Worm (Caenorhabditis elegans) whole organism, midembryonic: Measurements from ENCODE around the gene srh-268.

ENCODE experiments used
- T22C8.4 ChIP-seq: fragments of 200-800 bp; sonication (Bioruptor generic); IDR thresholded peaks from 2 replicates; pipeline ENCODE4 v1.3.6; 2022; ENCODE audit warnings: missing genetic modification characterization, missing compliant biosample characterization
- cog-1 ChIP-seq: sonication (generic microtip); optimal IDR thresholded peaks from 2 replicates; lab custom pipeline; 2016; ENCODE audit warnings: missing genetic modification characterization, missing compliant biosample characterization
- flt-1 ChIP-seq: fragments of 200-800 bp; sonication (Bioruptor generic); IDR thresholded peaks from 2 replicates; pipeline ENCODE4 v1.3.6; 2022; ENCODE audit warnings: missing genetic modification characterization, missing compliant biosample characterization
- klf-2 ChIP-seq: fragments of 200-800 bp; sonication (Bioruptor generic); conservative IDR thresholded peaks from 2 replicates; pipeline ENCODE4 v1.3.6; 2022; ENCODE audit warnings: missing genetic modification reagents, missing genetic modification characterization, missing compliant biosample characterization
- med-1 ChIP-seq: sonication (generic microtip); optimal IDR thresholded peaks from 2 replicates; lab custom pipeline; 2017; ENCODE audit warnings: missing genetic modification characterization, mild to moderate bottlenecking, missing compliant biosample characterization, antibody characterized with exemption, missing genetic modification reagents; ENCODE audit not compliant: insufficient read depth
- ref-1 ChIP-seq: fragments of 200-800 bp; sonication (Bioruptor generic); conservative IDR thresholded peaks from 2 replicates; pipeline ENCODE4 v1.3.6; 2022; ENCODE audit warnings: missing genetic modification reagents, missing genetic modification characterization, missing compliant biosample characterization
- tab-1 ChIP-seq: fragments of 200-800 bp; sonication (Bioruptor generic); IDR thresholded peaks from 2 replicates; pipeline ENCODE4 v1.3.6; 2022; ENCODE audit warnings: missing genetic modification characterization, missing compliant biosample characterization
- ztf-23 ChIP-seq: fragments of 200-800 bp; sonication (Bioruptor generic); IDR thresholded peaks from 2 replicates; pipeline ENCODE4 v1.3.6; 2022; ENCODE audit warnings: missing genetic modification reagents, missing genetic modification characterization, missing compliant biosample characterization
- ztf-29 ChIP-seq: fragments of 200-800 bp; sonication (Bioruptor generic); IDR thresholded peaks from 2 replicates; pipeline ENCODE4 v1.3.6; 2022; ENCODE audit warnings: missing genetic modification reagents, missing genetic modification characterization, missing compliant biosample characterization

Gene srh-268

DNA sequence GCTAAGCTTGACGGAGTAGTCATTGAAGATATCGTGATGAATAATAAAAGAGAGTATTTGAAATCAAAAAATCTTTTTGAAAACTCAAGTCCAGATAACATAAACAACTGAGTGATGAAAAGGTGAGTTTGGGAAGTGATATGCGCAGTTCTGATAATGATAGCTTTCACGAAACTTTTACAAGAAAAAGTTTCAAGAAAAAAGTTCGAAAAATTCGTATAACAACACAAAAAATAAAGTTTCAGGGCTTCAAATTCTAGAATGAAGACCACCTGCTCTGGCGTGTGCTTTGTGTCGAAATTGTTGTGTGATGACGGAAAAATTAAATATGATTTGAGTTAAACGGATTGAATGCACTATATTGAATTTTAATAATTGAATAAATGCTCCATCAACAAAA is 19.0 kb upstream of the srh-268 start, which contains the start of gene srb-19:
TSS of gene srb-19 (minus strand) at position 101 of the 400 bp plus-strand sequence.
- TF ChIP-seq ref-1 (GFP tag; lab: Robert Waterston, UW) (no peak), cog-1 (no peak), ztf-23 (GFP tag; lab: Robert Waterston, UW) (no peak)

- TF ChIP-seq ztf-23 (GFP tag; lab: Robert Waterston, UW) (no peak), klf-2 (GFP tag; lab: Robert Waterston, UW) (no peak), tab-1 (GFP tag; lab: Robert Waterston, UW) (no peak), cog-1 (no peak), ztf-29 (no peak), T22C8.4 (GFP tag; lab: Robert Waterston, UW) (no peak), ref-1 (GFP tag; lab: Robert Waterston, UW) (no peak), med-1 (GFP tag; lab: Kevin White, UChicago) (no peak), flt-1 (no peak)
Measured at ce11 chrV:7521304-7521703, 17.8 kb upstream of the srh-268 start.

DNA sequence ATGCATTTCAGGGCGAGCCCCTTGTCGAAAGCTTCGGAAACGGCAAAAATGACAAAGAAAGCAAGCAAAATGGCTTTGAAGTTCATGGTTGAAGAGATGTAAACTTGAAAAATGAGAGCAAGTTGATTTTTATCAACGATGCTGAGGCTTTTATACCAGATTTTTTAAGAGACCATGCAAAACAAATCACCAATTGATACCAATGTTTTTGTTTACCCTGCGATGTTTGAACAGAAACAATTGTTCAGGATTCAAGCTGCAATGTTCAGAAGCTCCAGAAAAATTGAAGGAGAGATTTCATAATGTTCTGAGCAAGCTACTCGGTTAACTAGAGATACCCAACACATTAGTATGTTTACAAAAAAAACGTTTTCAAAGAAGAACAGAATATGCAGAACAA is 16.8 kb upstream of the srh-268 start, which contains the start of gene C54F6.15:
TSS of gene C54F6.15 (minus strand) at position 101 of the 400 bp plus-strand sequence.
- TF ChIP-seq T22C8.4 (GFP tag; lab: Robert Waterston, UW) (no peak), ref-1 (GFP tag; lab: Robert Waterston, UW) (no peak), cog-1 (no peak), tab-1 (GFP tag; lab: Robert Waterston, UW) (no peak)

ce11 chrV:7523392-7523791 is 15.7 kb upstream of the srh-268 start, which contains the start of gene C54F6.6:
Gene C54F6.6, plus strand, starts transcription at chrV:7523692.
- TF ChIP-seq med-1 (GFP tag; lab: Kevin White, UChicago) (no peak), ztf-23 (GFP tag; lab: Robert Waterston, UW) (no peak), ztf-29 (no peak), klf-2 (GFP tag; lab: Robert Waterston, UW) (no peak), T22C8.4 (GFP tag; lab: Robert Waterston, UW) (no peak), cog-1 (no peak), flt-1 (no peak), ref-1 (GFP tag; lab: Robert Waterston, UW) (no peak), tab-1 (GFP tag; lab: Robert Waterston, UW) (no peak)

DNA sequence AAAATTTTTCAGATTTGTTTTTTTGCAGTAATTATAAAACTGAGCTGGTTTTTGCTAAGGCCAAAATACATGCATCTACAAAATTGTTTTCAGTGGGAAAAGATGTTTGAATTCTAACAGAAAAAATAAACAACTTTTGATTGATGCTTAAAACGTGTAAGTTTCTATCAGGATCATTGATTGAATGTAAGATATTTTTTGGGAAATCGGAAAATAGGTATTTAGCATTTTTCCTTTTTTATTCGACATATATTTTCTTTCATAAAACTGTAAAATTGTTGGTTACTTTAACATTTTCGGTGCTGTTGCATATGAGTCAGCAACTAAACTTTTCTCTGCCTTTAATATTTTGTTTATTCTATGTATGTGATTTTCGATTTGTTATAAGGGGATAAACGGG is 14.7 kb upstream of the srh-268 start, which contains the start of gene C54F6.20:
TSS of gene C54F6.20 (plus strand) at position 301 of the 400 bp plus-strand sequence.
- TF ChIP-seq ref-1 (GFP tag; lab: Robert Waterston, UW) (no peak), cog-1 (no peak), ztf-29 (no peak), ztf-23 (GFP tag; lab: Robert Waterston, UW) (no peak), T22C8.4 (GFP tag; lab: Robert Waterston, UW) (no peak), klf-2 (GFP tag; lab: Robert Waterston, UW) (no peak), tab-1 (GFP tag; lab: Robert Waterston, UW) (no peak), flt-1 (no peak), med-1 (GFP tag; lab: Kevin White, UChicago) (no peak)

DNA sequence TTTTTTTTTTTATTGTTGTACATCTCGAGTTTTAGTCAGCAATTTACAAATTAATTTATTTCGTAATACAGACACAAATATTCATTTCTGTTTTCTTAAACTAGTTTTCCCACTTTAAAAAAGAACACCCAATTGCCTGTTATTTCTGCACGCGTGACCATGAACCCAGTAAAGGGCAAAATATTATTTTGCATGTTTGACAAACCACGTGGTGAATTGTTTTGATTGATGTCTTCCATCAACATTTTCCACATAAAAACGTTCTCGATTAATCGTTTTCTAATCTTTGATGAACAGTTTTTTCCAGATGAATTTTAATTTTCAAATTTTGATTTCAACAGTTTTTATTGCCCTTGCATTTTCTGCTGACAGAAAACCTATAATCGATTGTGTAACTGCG is 13.4 kb upstream of the srh-268 start, which contains the start of gene C54F6.18:
TSS of gene C54F6.18 (plus strand) at position 301 of the 400 bp plus-strand sequence.
- TF ChIP-seq cog-1 = no peak
- no peak for TF ChIP-seq tab-1 (GFP tag; lab: Robert Waterston, UW)
- no peak for TF ChIP-seq ref-1 (GFP tag; lab: Robert Waterston, UW)
- no peak for TF ChIP-seq ztf-29
- TF ChIP-seq klf-2 (GFP tag; lab: Robert Waterston, UW) = no peak
- no peak for TF ChIP-seq flt-1
- TF ChIP-seq med-1 (GFP tag; lab: Kevin White, UChicago) = no peak
- no peak for TF ChIP-seq T22C8.4 (GFP tag; lab: Robert Waterston, UW)

DNA sequence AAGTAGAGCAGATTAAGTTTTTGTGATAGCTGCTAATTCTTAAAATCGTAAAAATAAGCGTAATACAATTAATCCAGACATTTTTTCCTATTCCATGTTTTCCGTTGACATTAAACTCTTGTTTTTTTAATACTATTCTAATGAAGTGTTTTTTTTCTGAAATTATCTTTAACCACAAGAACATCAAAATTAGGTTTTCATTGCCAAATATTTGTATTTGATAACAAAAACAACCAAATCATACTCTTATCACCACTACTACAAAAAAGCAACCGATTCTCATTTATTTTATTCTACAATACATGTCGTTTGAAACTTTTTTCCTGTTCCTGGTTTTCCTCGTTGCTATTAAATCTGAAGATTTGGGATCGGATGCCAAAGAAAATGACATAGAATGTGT is 12.0 kb upstream of the srh-268 start, which contains the start of gene C54F6.17:
TSS of gene C54F6.17 (plus strand) at position 301 of the 400 bp plus-strand sequence.
- TF ChIP-seq T22C8.4 (GFP tag; lab: Robert Waterston, UW) (no peak), tab-1 (GFP tag; lab: Robert Waterston, UW) (no peak), ztf-29 (no peak), ztf-23 (GFP tag; lab: Robert Waterston, UW) (no peak), ref-1 (GFP tag; lab: Robert Waterston, UW) (no peak), cog-1 (no peak)

DNA sequence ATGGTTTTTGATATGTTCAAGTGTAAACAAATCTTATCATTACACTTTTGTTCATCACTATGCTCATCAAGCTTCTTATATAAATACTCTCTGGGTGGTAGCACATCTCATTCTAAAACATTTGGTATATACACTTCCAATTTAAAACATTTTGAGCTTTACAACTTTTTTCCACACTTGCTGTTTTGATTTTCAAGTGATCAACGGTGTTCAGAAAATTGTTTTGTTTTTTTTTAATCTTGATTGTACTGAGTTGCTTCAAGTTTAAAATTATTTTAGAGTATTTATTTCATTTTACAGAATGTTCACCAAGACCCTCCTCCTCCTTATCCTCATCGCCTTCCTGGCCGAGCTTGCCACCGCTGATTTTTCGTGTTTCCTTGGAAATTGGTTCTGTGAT is 10.3 kb upstream of the srh-268 start, which contains the start of gene C54F6.5:
TSS of gene C54F6.5 (plus strand) at position 301 of the 400 bp plus-strand sequence.
- TF ChIP-seq med-1 (GFP tag; lab: Kevin White, UChicago) = no peak
- no peak for TF ChIP-seq tab-1 (GFP tag; lab: Robert Waterston, UW)
- no peak for TF ChIP-seq ztf-23 (GFP tag; lab: Robert Waterston, UW)
- TF ChIP-seq ref-1 (GFP tag; lab: Robert Waterston, UW) = no peak
- TF ChIP-seq T22C8.4 (GFP tag; lab: Robert Waterston, UW) = no peak
- TF ChIP-seq klf-2 (GFP tag; lab: Robert Waterston, UW) = no peak
- no peak for TF ChIP-seq cog-1
- TF ChIP-seq flt-1 = no peak
- no peak for TF ChIP-seq ztf-29

DNA sequence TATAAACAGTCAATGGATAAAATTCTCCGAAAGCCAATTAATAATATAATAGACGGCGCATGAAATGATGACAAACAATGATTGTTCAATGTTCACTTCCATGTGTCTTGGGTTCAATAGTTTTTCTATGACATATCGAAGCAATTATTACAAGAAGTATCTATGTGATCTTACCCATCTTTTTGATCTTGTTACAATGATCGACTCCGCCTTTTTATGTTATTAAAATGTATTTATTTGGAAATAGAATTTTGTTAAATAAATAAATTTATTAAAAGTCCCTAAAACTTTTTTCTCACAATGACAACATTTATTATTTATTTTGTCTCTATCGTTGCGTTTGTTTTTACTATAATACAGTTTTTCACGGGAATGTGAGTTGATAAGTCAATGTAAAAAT is 9.3 kb upstream of the srh-268 start, which contains the start of gene swt-2:
TSS of gene swt-2 (plus strand) at position 301 of the 400 bp plus-strand sequence.
- TF ChIP-seq med-1 (GFP tag; lab: Kevin White, UChicago) (no peak), ztf-23 (GFP tag; lab: Robert Waterston, UW) (no peak), klf-2 (GFP tag; lab: Robert Waterston, UW) (no peak), flt-1 (no peak), ref-1 (GFP tag; lab: Robert Waterston, UW) (no peak), tab-1 (GFP tag; lab: Robert Waterston, UW) (no peak), T22C8.4 (GFP tag; lab: Robert Waterston, UW) (no peak), ztf-29 (no peak), cog-1 (no peak)

DNA sequence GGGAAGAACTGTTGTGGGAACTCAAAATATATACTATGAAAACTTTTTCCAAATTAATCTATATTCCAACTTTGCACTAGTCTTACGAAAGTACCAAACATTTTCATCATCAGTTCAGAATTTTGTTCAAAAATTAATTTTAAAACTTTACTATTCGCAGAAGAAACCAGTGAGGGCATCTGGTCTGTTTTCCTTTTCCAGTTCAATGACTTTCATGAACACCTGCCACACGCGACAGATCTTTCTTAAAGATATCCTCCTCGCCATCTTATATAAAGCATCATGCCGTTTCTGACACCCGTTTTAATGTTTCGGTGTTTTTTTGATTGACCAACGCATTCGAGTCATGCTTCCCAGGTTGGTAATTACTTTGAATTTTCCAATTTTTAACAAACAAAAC is 6.2 kb upstream of the srh-268 start, which contains the start of gene C54F6.3:
TSS of gene C54F6.3 (plus strand) at position 301 of the 400 bp plus-strand sequence.
- TF ChIP-seq cog-1 = no peak
- no peak for TF ChIP-seq ztf-23 (GFP tag; lab: Robert Waterston, UW)
- TF ChIP-seq flt-1 = no peak
- no peak for TF ChIP-seq ztf-29
- TF ChIP-seq med-1 (GFP tag; lab: Kevin White, UChicago) = no peak
- TF ChIP-seq tab-1 (GFP tag; lab: Robert Waterston, UW) = no peak
